Fruit fly (Drosophila melanogaster) whole organism: Measurements from ENCODE around the gene CG9926.

Experiments used
- CG8478 ChIP-seq: fragments of >200 bp; optimal IDR thresholded peaks from 2 replicates; lab custom pipeline; 2018; ENCODE audit warnings: inconsistent platforms
- pan ChIP-seq: fragments of >200 bp; optimal IDR thresholded peaks from 2 replicates; lab custom pipeline; 2017
- psq ChIP-seq: fragments of >200 bp; optimal IDR thresholded peaks from 2 replicates; lab custom pipeline; 2017
- usp ChIP-seq: fragments of >200 bp; optimal IDR thresholded peaks from 2 replicates; lab custom pipeline; 2017; ENCODE audit warnings: missing biosample characterization, missing genetic modification characterization, mixed read lengths

DNA sequence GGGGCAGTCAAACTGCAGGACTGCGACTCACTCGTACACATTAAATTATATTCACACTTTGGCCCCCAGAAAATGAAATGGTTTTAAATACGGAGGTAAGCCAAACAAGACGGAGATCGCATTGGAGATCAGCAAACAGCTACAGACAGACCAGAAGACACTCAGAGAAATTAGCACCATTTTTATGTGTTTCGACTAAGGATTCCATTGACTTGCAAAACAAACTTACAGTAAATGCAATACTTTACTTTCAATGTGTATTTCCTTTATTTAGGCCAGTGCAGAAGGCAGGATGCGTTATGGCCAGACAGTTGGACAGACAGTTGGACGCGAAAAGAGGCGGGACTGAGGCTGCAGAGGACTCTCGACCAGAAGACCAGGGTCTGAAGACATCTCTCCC lies 4.3 kb upstream of the CG9926 start:
- no peak for TF ChIP-seq CG8478 (lab: Kevin White, UChicago)
- TF ChIP-seq psq = no peak
- TF ChIP-seq pan (lab: Kevin White, UChicago) = no peak
- no peak for TF ChIP-seq usp (GFP tag; lab: Kevin White, UChicago)
